Fruit fly (Drosophila melanogaster) whole organism, embryonic: ENCODE data around the gene Ssk.

Experiments
- Ada2b ChIP-seq: fragments of 200-800 bp; sonication (Bioruptor generic); IDR thresholded peaks from 2 replicates; pipeline ENCODE4 v1.3.6; 2022; ENCODE audit warnings: missing biosample characterization, missing genetic modification characterization
- CG10321 ChIP-seq: fragments of 200-800 bp; sonication (Bioruptor generic); IDR thresholded peaks from 2 replicates; pipeline ENCODE4 v1.3.6; 2022; ENCODE audit warnings: missing biosample characterization, missing genetic modification characterization
- CG10431 ChIP-seq: fragments of 200-800 bp; sonication (Bioruptor generic); optimal IDR thresholded peaks from 3 replicates; lab custom pipeline; 2018; ENCODE audit warnings: missing biosample characterization, mild to moderate bottlenecking, missing genetic modification characterization
- CG12659 ChIP-seq: fragments of 200-800 bp; sonication (Bioruptor generic); optimal IDR thresholded peaks from 3 replicates; lab custom pipeline; 2017; ENCODE audit warnings: mild to moderate bottlenecking, missing biosample characterization, missing genetic modification reagents, missing genetic modification characterization
- CG12942 ChIP-seq: fragments of 200-800 bp; sonication (Bioruptor generic); optimal IDR thresholded peaks from 3 replicates; lab custom pipeline; 2016; ENCODE audit warnings: missing biosample characterization, missing genetic modification characterization
- CG14667 ChIP-seq: fragments of 200-800 bp; sonication (Bioruptor generic); IDR thresholded peaks from 2 replicates; pipeline ENCODE4 v1.3.6; 2022; ENCODE audit warnings: missing biosample characterization, missing genetic modification characterization
- CG15073 ChIP-seq: fragments of 200-800 bp; sonication (Bioruptor generic); optimal IDR thresholded peaks from 2 replicates; lab custom pipeline; 2016; ENCODE audit warnings: missing biosample characterization, missing genetic modification characterization
- CG1529 ChIP-seq: fragments of 200-800 bp; sonication (Bioruptor generic); optimal IDR thresholded peaks from 3 replicates; lab custom pipeline; 2018; ENCODE audit warnings: missing biosample characterization, missing genetic modification characterization
- CG16815 ChIP-seq: fragments of 200-800 bp; sonication (Bioruptor generic); optimal IDR thresholded peaks from 3 replicates; lab custom pipeline; 2017; ENCODE audit warnings: missing biosample characterization, mild to moderate bottlenecking, missing genetic modification characterization
- CG18764 ChIP-seq: fragments of 200-800 bp; sonication (Bioruptor generic); optimal IDR thresholded peaks from 3 replicates; lab custom pipeline; 2016; ENCODE audit warnings: missing biosample characterization, missing genetic modification characterization
- CG2129 ChIP-seq: fragments of 200-800 bp; sonication (Bioruptor generic); IDR thresholded peaks from 2 replicates; pipeline ENCODE4 v1.3.6; 2022; ENCODE audit warnings: missing biosample characterization, missing genetic modification characterization; ENCODE audit not compliant: partially characterized antibody
- CG2199 ChIP-seq: fragments of 200-800 bp; sonication (Bioruptor generic); IDR thresholded peaks from 3 replicates; pipeline ENCODE4 v1.3.6; 2022; ENCODE audit warnings: missing biosample characterization, missing genetic modification characterization
- CG2889 ChIP-seq: fragments of 200-800 bp; sonication (Bioruptor generic); IDR thresholded peaks from 3 replicates; pipeline ENCODE4 v1.3.6; 2022; ENCODE audit warnings: missing biosample characterization, missing genetic modification characterization
- CG30020 ChIP-seq: fragments of 200-800 bp; optimal IDR thresholded peaks from 2 replicates; lab custom pipeline; 2019; ENCODE audit warnings: missing biosample characterization, mild to moderate bottlenecking, missing genetic modification characterization, moderate library complexity
- CG31441 ChIP-seq: fragments of 200-800 bp; sonication (Bioruptor generic); IDR thresholded peaks from 2 replicates; pipeline ENCODE4 v1.3.6; 2022; ENCODE audit warnings: missing biosample characterization, missing genetic modification characterization
- CG3407 ChIP-seq: fragments of 200-800 bp; sonication (Bioruptor generic); optimal IDR thresholded peaks from 2 replicates; lab custom pipeline; 2018; ENCODE audit warnings: missing biosample characterization, mild to moderate bottlenecking, missing genetic modification characterization
- CG3847 ChIP-seq: fragments of 200-800 bp; sonication (Bioruptor generic); IDR thresholded peaks from 2 replicates; pipeline ENCODE4 v1.3.6; 2022; ENCODE audit warnings: missing biosample characterization, missing genetic modification characterization
- CG4328 ChIP-seq: fragments of 200-800 bp; sonication (Bioruptor generic); optimal IDR thresholded peaks from 3 replicates; lab custom pipeline; 2017; ENCODE audit warnings: missing biosample characterization, missing genetic modification reagents, missing genetic modification characterization
- CG5180 ChIP-seq: fragments of 200-800 bp; sonication (Bioruptor generic); optimal IDR thresholded peaks from 3 replicates; lab custom pipeline; 2017; ENCODE audit warnings: missing biosample characterization, missing genetic modification characterization, mild to moderate bottlenecking, moderate library complexity, missing genetic modification reagents
- CG6272 ChIP-seq: fragments of 200-800 bp; sonication (Bioruptor generic); IDR thresholded peaks from 2 replicates; pipeline ENCODE4 v1.3.6; 2022; ENCODE audit warnings: missing biosample characterization, missing genetic modification characterization
- CG6765 ChIP-seq: fragments of 200-800 bp; sonication (Bioruptor generic); optimal IDR thresholded peaks from 3 replicates; lab custom pipeline; 2017; ENCODE audit warnings: missing biosample characterization, mild to moderate bottlenecking, missing genetic modification characterization
- CG7271 ChIP-seq: fragments of 200-800 bp; sonication (Bioruptor generic); optimal IDR thresholded peaks from 2 replicates; lab custom pipeline; 2018; ENCODE audit warnings: missing biosample characterization, mild to moderate bottlenecking, missing genetic modification characterization, moderate library complexity
- CG8290 ChIP-seq, 3 experiments: fragments of 200-800 bp; sonication (Bioruptor generic); optimal IDR thresholded peaks; 2 replicates each; lab custom pipeline; 2016 to 2019; ENCODE audit warnings: missing biosample characterization in 3 of 3, missing genetic modification characterization in 3 of 3, mild to moderate bottlenecking in 2 of 3, moderate library complexity in 1 of 3
- CG8388 ChIP-seq: fragments of 200-800 bp; sonication (Bioruptor generic); optimal IDR thresholded peaks from 2 replicates; lab custom pipeline; 2019; ENCODE audit warnings: missing biosample characterization, mild to moderate bottlenecking, missing genetic modification characterization, moderate library complexity
- CG8478 ChIP-seq: fragments of >200 bp; optimal IDR thresholded peaks from 2 replicates; lab custom pipeline; 2018
- Dfd ChIP-seq, 2 experiments: fragments of >200 bp; optimal IDR thresholded peaks; 2 replicates each; lab custom pipeline; 2017; ENCODE audit warnings: missing biosample characterization in 2 of 2, missing genetic modification characterization in 2 of 2
- Dll ChIP-seq: fragments of 200-800 bp; sonication (Bioruptor generic); IDR thresholded peaks from 4 replicates; pipeline ENCODE4 v1.3.6; 2022; ENCODE audit warnings: missing biosample characterization, missing genetic modification characterization; ENCODE audit not compliant: partially characterized antibody
- Doc2 ChIP-seq: fragments of 200-800 bp; sonication (Bioruptor generic); IDR thresholded peaks from 2 replicates; pipeline ENCODE4 v1.3.6; 2022; ENCODE audit warnings: missing biosample characterization, missing genetic modification characterization
- Fer2 ChIP-seq: fragments of 200-800 bp; sonication (Bioruptor generic); optimal IDR thresholded peaks from 2 replicates; lab custom pipeline; 2018; ENCODE audit warnings: missing biosample characterization, mild to moderate bottlenecking, missing genetic modification characterization, moderate library complexity
- HmgD ChIP-seq: fragments of 200-800 bp; sonication (Bioruptor generic); optimal IDR thresholded peaks from 3 replicates; lab custom pipeline; 2016; ENCODE audit warnings: missing biosample characterization, missing genetic modification characterization
- MBD-R2 ChIP-seq: fragments of 200-800 bp; sonication (Bioruptor generic); IDR thresholded peaks from 2 replicates; pipeline ENCODE4 v1.3.6; 2022; ENCODE audit warnings: missing biosample characterization, missing genetic modification characterization
- NC2α ChIP-seq: fragments of 200-800 bp; sonication (Bioruptor generic); optimal IDR thresholded peaks from 2 replicates; lab custom pipeline; 2016; ENCODE audit warnings: missing biosample characterization, missing genetic modification characterization
- NC2β ChIP-seq: fragments of 200-800 bp; sonication (Bioruptor generic); optimal IDR thresholded peaks from 2 replicates; lab custom pipeline; 2016; ENCODE audit warnings: missing biosample characterization, missing genetic modification characterization
- NK7.1 ChIP-seq: fragments of 200-800 bp; sonication (Bioruptor generic); optimal IDR thresholded peaks from 3 replicates; lab custom pipeline; 2016; ENCODE audit warnings: missing biosample characterization, missing genetic modification characterization
- Ssrp ChIP-seq: fragments of 200-800 bp; sonication (Bioruptor generic); optimal IDR thresholded peaks from 2 replicates; lab custom pipeline; 2018; ENCODE audit warnings: missing biosample characterization, mild to moderate bottlenecking, missing genetic modification characterization, moderate library complexity
- Xbp1 ChIP-seq: fragments of 200-800 bp; sonication (Bioruptor generic); optimal IDR thresholded peaks from 3 replicates; lab custom pipeline; 2016; ENCODE audit warnings: missing biosample characterization, mild to moderate bottlenecking, missing genetic modification characterization
- ara ChIP-seq: fragments of 200-800 bp; sonication (Bioruptor generic); IDR thresholded peaks from 2 replicates; pipeline ENCODE4 v1.3.6; 2022; ENCODE audit warnings: missing biosample characterization, missing genetic modification characterization
- chinmo ChIP-seq: fragments of 200-800 bp; sonication (Bioruptor generic); IDR thresholded peaks from 4 replicates; pipeline ENCODE4 v1.3.6; 2022; ENCODE audit warnings: missing biosample characterization, missing genetic modification characterization; ENCODE audit not compliant: partially characterized antibody
- croc ChIP-seq: fragments of 200-800 bp; sonication (Bioruptor generic); conservative IDR thresholded peaks from 3 replicates; pipeline ENCODE4 v1.3.6; 2022; ENCODE audit warnings: missing biosample characterization, missing genetic modification characterization
- gt ChIP-seq: fragments of 200-800 bp; sonication (Bioruptor generic); IDR thresholded peaks from 2 replicates; pipeline ENCODE4 v1.3.6; 2022; ENCODE audit warnings: missing biosample characterization, missing genetic modification characterization
- hkb ChIP-seq, 2 experiments: fragments of 200-800 bp in 1 of 2; fragments of >200 bp in 1 of 2; sonication (Bioruptor generic) in 1 of 2; IDR thresholded peaks in 1 of 2; optimal IDR thresholded peaks in 1 of 2; 2 replicates each; pipeline versions ENCODE4 v1.3.6 to Lab custom; 2017 to 2022; ENCODE audit warnings: missing biosample characterization in 1 of 2, missing genetic modification characterization in 1 of 2
- lmd ChIP-seq: fragments of 200-800 bp; sonication (Bioruptor generic); IDR thresholded peaks from 2 replicates; pipeline ENCODE4 v1.3.6; 2022; ENCODE audit warnings: missing biosample characterization, missing genetic modification characterization
- maf-S ChIP-seq: fragments of 200-800 bp; sonication (Bioruptor generic); optimal IDR thresholded peaks from 2 replicates; lab custom pipeline; 2016; ENCODE audit warnings: missing biosample characterization, missing genetic modification characterization
- p53 ChIP-seq: fragments of 200-800 bp; sonication (Bioruptor generic); optimal IDR thresholded peaks from 2 replicates; lab custom pipeline; 2016; ENCODE audit warnings: missing biosample characterization, missing genetic modification characterization
- pb ChIP-seq: fragments of 200-800 bp; sonication (Bioruptor generic); optimal IDR thresholded peaks from 3 replicates; lab custom pipeline; 2016; ENCODE audit warnings: missing biosample characterization, missing genetic modification characterization
- pfk ChIP-seq: fragments of 200-800 bp; sonication (Bioruptor generic); optimal IDR thresholded peaks from 2 replicates; lab custom pipeline; 2018; ENCODE audit warnings: missing biosample characterization, mild to moderate bottlenecking, missing genetic modification characterization, moderate library complexity
- pum ChIP-seq: fragments of 200-800 bp; sonication (Bioruptor generic); optimal IDR thresholded peaks from 2 replicates; lab custom pipeline; 2016; ENCODE audit warnings: missing biosample characterization, missing genetic modification characterization
- shn ChIP-seq: fragments of 200-800 bp; sonication (Bioruptor generic); optimal IDR thresholded peaks from 3 replicates; lab custom pipeline; 2016; ENCODE audit warnings: missing biosample characterization, missing genetic modification characterization
- sob ChIP-seq: fragments of 200-800 bp; sonication (Bioruptor generic); IDR thresholded peaks from 2 replicates; pipeline ENCODE4 v1.3.6; 2022; ENCODE audit warnings: missing biosample characterization, missing genetic modification characterization
- tin ChIP-seq: fragments of 200-800 bp; sonication (Bioruptor generic); optimal IDR thresholded peaks from 3 replicates; lab custom pipeline; 2016; ENCODE audit warnings: missing biosample characterization, missing genetic modification characterization
- tio ChIP-seq: fragments of 200-800 bp; sonication (Bioruptor generic); optimal IDR thresholded peaks from 2 replicates; lab custom pipeline; 2017; ENCODE audit warnings: missing biosample characterization, missing genetic modification characterization, inconsistent platforms

Ssk gene

dm6 chr3L:20194731-20195130 lies 6.4 kb downstream of the Ssk start (continued):
- peak; percentile 43; the same call in 1 of the 2 replicates for TF ChIP-seq lmd (GFP tag; lab: Robert Waterston, UW)
- TF ChIP-seq tio (GFP tag; lab: Kevin White, UChicago): peak; percentile 37
- TF ChIP-seq NC2α (GFP tag; lab: Kevin White, UChicago): no peak
- TF ChIP-seq NC2β (GFP tag; lab: Kevin White, UChicago): no peak
- TF ChIP-seq CG7271: no peak
- 0 out of 2 replicates have a peak, but pooled peaks have one; percentile 12 for TF ChIP-seq sob
- TF ChIP-seq CG3847 (GFP tag; lab: Robert Waterston, UW): peak; percentile 37; the same call in 1 of the 2 replicates
- TF ChIP-seq pfk: no peak
- TF ChIP-seq Dfd (GFP tag; optimal IDR thresholded peaks at IDR 0.05; lab: Kevin White, UChicago): no peak
- no peak for TF ChIP-seq CG5180 (GFP tag; lab: Kevin White, UChicago)
- no peak for TF ChIP-seq gt (GFP tag; lab: Robert Waterston, UW)
- peak; percentile 14 for TF ChIP-seq pum (GFP tag; lab: Kevin White, UChicago)
- no peak for TF ChIP-seq CG2199 (GFP tag; lab: Robert Waterston, UW)
- TF ChIP-seq HmgD: no peak
- no peak for TF ChIP-seq shn (GFP tag; lab: Kevin White, UChicago)
- no peak for TF ChIP-seq CG2889 (GFP tag; lab: Robert Waterston, UW)
- no peak for TF ChIP-seq CG6272 (GFP tag; lab: Robert Waterston, UW)
- no peak for TF ChIP-seq CG31441
- peak; percentile 56 for TF ChIP-seq Xbp1
- peak; percentile 26; the same call in 1 of the 2 replicates for TF ChIP-seq ara (GFP tag; lab: Robert Waterston, UW)
- peak; percentile 31 for TF ChIP-seq tin (GFP tag; lab: Kevin White, UChicago)
- TF ChIP-seq CG30020 (tag; lab: Kevin White, UChicago): no peak
- TF ChIP-seq maf-S (GFP tag; lab: Kevin White, UChicago): no peak
- TF ChIP-seq p53: no peak
- TF ChIP-seq NK7.1 (GFP tag; lab: Kevin White, UChicago): no peak
- no peak for TF ChIP-seq CG1529
- TF ChIP-seq CG6765: no peak
- TF ChIP-seq MBD-R2: no peak; the same call in 1 of the 2 replicates
- no peak for TF ChIP-seq CG10321 (GFP tag; lab: Robert Waterston, UW)
- no peak for TF ChIP-seq CG8478 (lab: Kevin White, UChicago)
- TF ChIP-seq CG10431: no peak
- TF ChIP-seq CG3407: no peak
- TF ChIP-seq Fer2: no peak
- no peak for TF ChIP-seq CG4328 (GFP tag; lab: Kevin White, UChicago)
- no peak for TF ChIP-seq CG15073 (GFP tag; lab: Kevin White, UChicago)
- 0 out of 4 replicates have a peak, but pooled peaks have one; percentile 35 for TF ChIP-seq chinmo (GFP tag; lab: Robert Waterston, UW)
- TF ChIP-seq CG14667: 0 out of 2 replicates have a peak, but pooled peaks have one; percentile 22
- TF ChIP-seq Ada2b (GFP tag; lab: Robert Waterston, UW): peak; percentile 55
- TF ChIP-seq CG12942: peak; percentile 4
- no peak for TF ChIP-seq Dll (GFP tag; lab: Robert Waterston, UW)
- TF ChIP-seq Doc2: no peak
- TF ChIP-seq croc (GFP tag; lab: Robert Waterston, UW): no peak
- TF ChIP-seq Ssrp (tag; lab: Kevin White, UChicago): peak; percentile 9
- TF ChIP-seq CG12659 (GFP tag; lab: Kevin White, UChicago): peak; percentile 28
- TF ChIP-seq CG8290 (GFP tag; optimal IDR thresholded peaks at IDR 0.05; lab: Kevin White, UChicago): no peak
- peak in 1 of 2 experiments; percentile 83 for TF ChIP-seq CG8290 (tag; optimal IDR thresholded peaks at IDR 0.05; lab: Kevin White, UChicago)
- no peak for TF ChIP-seq pb
- no peak for TF ChIP-seq CG18764
- TF ChIP-seq CG2129 (GFP tag; lab: Robert Waterston, UW): no peak
- TF ChIP-seq CG8388 (GFP tag; lab: Kevin White, UChicago): peak; percentile 11
- no peak for TF ChIP-seq CG16815 (GFP tag; lab: Kevin White, UChicago)
- no peak for TF ChIP-seq hkb (optimal IDR thresholded peaks at IDR 0.05; lab: Kevin White, UChicago)
- no peak for TF ChIP-seq hkb (GFP tag; IDR thresholded peaks at IDR 0.05; lab: Robert Waterston, UW)
